Worm (Caenorhabditis elegans): Measurements from ENCODE around the gene slc-17.8.

Gene slc-17.8

DNA sequence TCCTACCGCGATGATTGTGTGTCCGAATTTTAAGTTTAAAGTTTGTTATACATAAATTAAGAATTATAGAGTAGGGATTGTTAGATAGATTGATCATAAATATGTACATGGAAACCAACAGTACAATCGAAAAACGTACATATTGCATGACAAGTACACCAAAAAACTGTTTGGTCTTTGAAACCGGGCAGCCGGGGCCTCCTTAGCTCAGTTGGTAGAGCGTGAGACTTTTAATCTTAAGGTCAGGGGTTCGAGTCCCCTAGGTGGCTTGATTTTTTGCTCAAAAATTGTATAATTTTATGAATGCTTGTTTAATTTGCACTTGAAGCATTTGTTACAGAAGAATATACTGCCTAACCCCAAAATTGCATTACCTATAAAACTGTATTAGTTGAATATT is 50.3 kb downstream of the slc-17.8 start:
- no peak for TF ChIP-seq cebp-1 (GFP tag; IDR thresholded peaks at IDR 0.05)
- TF ChIP-seq cebp-1 (tag; optimal IDR thresholded peaks at IDR 0.05): no peak
- no peak for TF ChIP-seq fkh-3 (tag; optimal IDR thresholded peaks at IDR 0.05)
- TF ChIP-seq ztf-6 (GFP tag; IDR thresholded peaks at IDR 0.05): no peak
- TF ChIP-seq madf-6 (GFP tag; IDR thresholded peaks at IDR 0.05): peak; percentile 52; the same call in 1 of the 2 replicates
- TF ChIP-seq lin-54 (GFP tag; optimal IDR thresholded peaks at IDR 0.05): no peak
- TF ChIP-seq nhr-27 (tag; optimal IDR thresholded peaks at IDR 0.05): no peak
- no peak for TF ChIP-seq F37B4.10 (GFP tag; IDR thresholded peaks at IDR 0.05)
- TF ChIP-seq gei-17 (GFP tag; optimal IDR thresholded peaks at IDR 0.05): no peak
- TF ChIP-seq mxl-1 (tag; optimal IDR thresholded peaks at IDR 0.05): no peak
- TF ChIP-seq nhr-120 (GFP tag; IDR thresholded peaks at IDR 0.05): no peak
- TF ChIP-seq sdz-38 (tag; optimal IDR thresholded peaks at IDR 0.05): no peak
- TF ChIP-seq F23B12.7 (tag; optimal IDR thresholded peaks at IDR 0.05; ENCODE audit: insufficient read depth): no peak
- peak; percentile 60 for TF ChIP-seq hmg-1.2 (GFP tag; IDR thresholded peaks at IDR 0.05)
- TF ChIP-seq ccch-3 (GFP tag; optimal IDR thresholded peaks at IDR 0.05): no peak
- TF ChIP-seq dpl-1 (GFP tag; optimal IDR thresholded peaks at IDR 0.05): no peak
- TF ChIP-seq ztf-28 (GFP tag; IDR thresholded peaks at IDR 0.05): no peak
- TF ChIP-seq egl-44 (GFP tag; IDR thresholded peaks at IDR 0.05): 0 out of 2 replicates have a peak, but pooled peaks have one; percentile 34
- TF ChIP-seq xnd-1 (tag; optimal IDR thresholded peaks at IDR 0.05): no peak
- peak; percentile 90 for TF ChIP-seq tbp1 (GFP tag; optimal IDR thresholded peaks at IDR 0.05)
- TF ChIP-seq F49E8.2 (tag; optimal IDR thresholded peaks at IDR 0.05; ENCODE audit: insufficient read depth): no peak
- TF ChIP-seq F55B11.4 (tag; optimal IDR thresholded peaks at IDR 0.05; ENCODE audit: borderline replicate concordance, insufficient read depth): no peak
- peak; percentile 74 for TF ChIP-seq sptf-2 (GFP tag; optimal IDR thresholded peaks at IDR 0.05)
- no peak for TF ChIP-seq attf-3 (GFP tag; conservative IDR thresholded peaks at IDR 0.05)
- 0 out of 2 replicates have a peak, but pooled peaks have one; percentile 17 for TF ChIP-seq rcor-1 (GFP tag; IDR thresholded peaks at IDR 0.05)
- no peak for TF ChIP-seq hsf-1 (GFP tag; IDR thresholded peaks at IDR 0.05)
- TF ChIP-seq lsy-27 (tag; optimal IDR thresholded peaks at IDR 0.05; ENCODE audit: borderline replicate concordance, insufficient read depth): no peak
- no peak for TF ChIP-seq aptf-2 (GFP tag; conservative IDR thresholded peaks at IDR 0.05)
- peak; percentile 74; the same call in 1 of the 2 replicates for TF ChIP-seq ceh-40 (GFP tag; IDR thresholded peaks at IDR 0.05)
- no peak for TF ChIP-seq lin-40 (tag; optimal IDR thresholded peaks at IDR 0.05)
- no peak for TF ChIP-seq zfh-2 (GFP tag; conservative IDR thresholded peaks at IDR 0.05)
- no peak for TF ChIP-seq athp-1 (tag; optimal IDR thresholded peaks at IDR 0.05)
- TF ChIP-seq nfyb-1 (GFP tag; IDR thresholded peaks at IDR 0.05): no peak
- TF ChIP-seq atf-7 (tag; optimal IDR thresholded peaks at IDR 0.05): no peak
- no peak for TF ChIP-seq sea-2 (GFP tag; IDR thresholded peaks at IDR 0.05)
- no peak for TF ChIP-seq nfya-1 (tag; optimal IDR thresholded peaks at IDR 0.05; ENCODE audit: borderline replicate concordance, insufficient read depth)
- peak; percentile 71; the same call in 1 of the 2 replicates for TF ChIP-seq ztf-25 (GFP tag; IDR thresholded peaks at IDR 0.05)
- TF ChIP-seq Y53F4B.3 (GFP tag; IDR thresholded peaks at IDR 0.05): 0 out of 2 replicates have a peak, but pooled peaks have one; percentile 26
- peak; percentile 29 for TF ChIP-seq snpc-1.1 (tag; optimal IDR thresholded peaks at IDR 0.05; ENCODE audit: insufficient read depth)
- no peak for TF ChIP-seq ztf-22 (GFP tag; optimal IDR thresholded peaks at IDR 0.05)
- no peak for TF ChIP-seq snpc-1.3 (tag; optimal IDR thresholded peaks at IDR 0.05; ENCODE audit: insufficient read depth)
- no peak for TF ChIP-seq hlh-12 (tag; optimal IDR thresholded peaks at IDR 0.05)
- TF ChIP-seq rec-8 (tag; optimal IDR thresholded peaks at IDR 0.05): no peak
- TF ChIP-seq lir-1 (GFP tag; conservative IDR thresholded peaks at IDR 0.05): no peak
- peak; percentile 66 for TF ChIP-seq B0261.1 (tag; optimal IDR thresholded peaks at IDR 0.05)
- no peak for TF ChIP-seq egl-18 (GFP tag; IDR thresholded peaks at IDR 0.05)
- TF ChIP-seq him-1 (tag; optimal IDR thresholded peaks at IDR 0.05): peak; percentile 56
- TF ChIP-seq dox-1 (GFP tag; IDR thresholded peaks at IDR 0.05): peak; percentile 66
